Worm (Caenorhabditis elegans): ENCODE measurements around the gene C49C3.8.

The C49C3.8 gene

ce11 chrIV:17380061-17380680 lies 45.2 kb downstream of the C49C3.8 start, which contains the start of the genes C30H6.9 and dlat-2:
Gene C30H6.9 (minus strand): TSS chrIV:17380170.
Gene dlat-2 (plus strand): TSS chrIV:17380626.
- TF ChIP-seq ceh-31 (tag; optimal IDR thresholded peaks at IDR 0.05) = peak; percentile 31
- TF ChIP-seq gmeb-2 (tag; optimal IDR thresholded peaks at IDR 0.05) = no peak
- no peak for TF ChIP-seq nhr-232 (tag; optimal IDR thresholded peaks at IDR 0.05)

DNA sequence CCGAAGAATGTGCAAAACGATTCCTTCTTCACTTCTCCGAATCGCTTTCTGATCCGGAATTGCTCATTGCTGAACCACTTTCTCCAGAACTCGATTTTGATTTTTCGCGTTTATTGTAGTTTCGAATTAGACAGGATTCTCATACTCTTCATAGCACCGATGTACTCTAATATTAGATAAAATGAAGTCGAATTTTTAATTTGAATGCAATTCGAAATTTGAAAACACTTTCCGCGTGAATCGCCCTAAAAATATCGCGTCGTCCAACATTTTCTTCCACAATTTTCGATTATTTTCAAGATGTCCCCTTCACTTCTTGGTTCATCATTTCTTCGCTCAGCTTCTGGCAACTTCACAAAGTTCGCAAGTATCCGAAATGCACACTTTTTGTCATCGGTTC lies 47.0 kb downstream of the C49C3.8 start, which contains the start of gene C30H6.8:
C30H6.8 (plus strand) TSS at position 301 of the 400 bp plus-strand sequence.
- no peak for TF ChIP-seq ceh-19 (GFP tag; optimal IDR thresholded peaks at IDR 0.05)
- no peak for TF ChIP-seq hlh-6 (tag; optimal IDR thresholded peaks at IDR 0.05)
- no peak for TF ChIP-seq K09A11.1 (tag; optimal IDR thresholded peaks at IDR 0.05; ENCODE audit: insufficient read depth)
- TF ChIP-seq unc-42 (tag; optimal IDR thresholded peaks at IDR 0.05) = no peak
- TF ChIP-seq pqm-1 (tag; optimal IDR thresholded peaks at IDR 0.05) = no peak
- TF ChIP-seq ceh-14 (tag; optimal IDR thresholded peaks at IDR 0.05) = no peak
- TF ChIP-seq eyg-1 (tag; optimal IDR thresholded peaks at IDR 0.05) = no peak
- TF ChIP-seq ahr-1 (tag; optimal IDR thresholded peaks at IDR 0.05) = no peak
- no peak for TF ChIP-seq T23F11.4 (GFP tag; optimal IDR thresholded peaks at IDR 0.05)
- no peak for TF ChIP-seq gmeb-2 (tag; optimal IDR thresholded peaks at IDR 0.05)

ce11 chrIV:17383046-17383445 lies 48.0 kb downstream of the C49C3.8 start, which contains the start of gene C30H6.12:
Gene C30H6.12 (plus strand): TSS chrIV:17383346.
- TF ChIP-seq K02D7.2 (tag; optimal IDR thresholded peaks at IDR 0.05) = no peak
- TF ChIP-seq npax-4 (tag; optimal IDR thresholded peaks at IDR 0.05) = no peak
- TF ChIP-seq hlh-30 (tag; optimal IDR thresholded peaks at IDR 0.05; ENCODE audit: insufficient read depth) = no peak
- no peak for TF ChIP-seq nhr-232 (tag; optimal IDR thresholded peaks at IDR 0.05)
- no peak for TF ChIP-seq Y22D7AL.16 (tag; optimal IDR thresholded peaks at IDR 0.05)
- no peak for TF ChIP-seq ceh-48 (tag; optimal IDR thresholded peaks at IDR 0.05)
- no peak for TF ChIP-seq pax-1 (tag; optimal IDR thresholded peaks at IDR 0.05)
- no peak for TF ChIP-seq che-1 (tag; optimal IDR thresholded peaks at IDR 0.05)
- TF ChIP-seq ceh-6 (GFP tag; optimal IDR thresholded peaks at IDR 0.05) = no peak
- no peak for TF ChIP-seq ceh-30 (tag; optimal IDR thresholded peaks at IDR 0.05)
- TF ChIP-seq ceh-22 (tag; optimal IDR thresholded peaks at IDR 0.05) = no peak
- no peak for TF ChIP-seq ceh-31 (tag; optimal IDR thresholded peaks at IDR 0.05)
- no peak for TF ChIP-seq ztf-16 (tag; optimal IDR thresholded peaks at IDR 0.05)
- TF ChIP-seq unc-3 (GFP tag; conservative IDR thresholded peaks at IDR 0.05) = no peak
- no peak for TF ChIP-seq unc-3 (tag; optimal IDR thresholded peaks at IDR 0.05)
- TF ChIP-seq nfya-1 (tag; optimal IDR thresholded peaks at IDR 0.05) = no peak
- no peak for TF ChIP-seq fax-1 (tag; optimal IDR thresholded peaks at IDR 0.05)
- no peak for TF ChIP-seq ceh-14 (tag; optimal IDR thresholded peaks at IDR 0.05)
- no peak for TF ChIP-seq pqm-1 (tag; optimal IDR thresholded peaks at IDR 0.05)
- no peak for TF ChIP-seq ahr-1 (tag; optimal IDR thresholded peaks at IDR 0.05)
- no peak for TF ChIP-seq hlh-6 (tag; optimal IDR thresholded peaks at IDR 0.05)

Measured in whole organism, late embryonic.